Worm (Caenorhabditis elegans) whole organism, L1 larva: ENCODE results near the gene uvs-1.
A peak's percentile ranks its signal among the peaks of the same experiment; 100 is the strongest.

Experiments
- efl-3 ChIP-seq: fragments of 200-800 bp; sonication (Bioruptor generic); optimal IDR thresholded peaks from 2 replicates; lab custom pipeline; 2018; ENCODE audit warnings: mild to moderate bottlenecking, missing genetic modification characterization, missing compliant biosample characterization
- lsy-2 ChIP-seq, 2 experiments: fragments of 150-350 bp; optimal IDR thresholded peaks; 2 replicates each; lab custom pipeline; 2014; ENCODE audit warnings: missing biosample characterization in 2 of 2, missing genetic modification characterization in 2 of 2
- unc-30 ChIP-seq: sonication (generic microtip); optimal IDR thresholded peaks from 2 replicates; lab custom pipeline; 2017; ENCODE audit warnings: missing biosample characterization, missing genetic modification characterization

ce11 chrV:7822655-7823054 is 18.6 kb upstream of the uvs-1 start:
- TF ChIP-seq efl-3 (GFP tag; lab: Kevin White, UChicago) (no peak), unc-30 (tag; lab: Kevin White, UChicago) (no peak), lsy-2 (tag; optimal IDR thresholded peaks at IDR 0.05; lab: Kevin White, UChicago) (peak; percentile 31 to 45)
